Fruit fly (Drosophila melanogaster) whole organism, adult: ENCODE results near the gene CG33253.

Experiments used
- CG14711 ChIP-seq: fragments of 200-800 bp; sonication (Bioruptor generic); optimal IDR thresholded peaks from 2 replicates; lab custom pipeline; 2018; ENCODE audit warnings: missing biosample characterization, mild to moderate bottlenecking, missing genetic modification characterization, moderate library complexity
- CG1620 ChIP-seq: fragments of 200-800 bp; sonication (Bioruptor generic); optimal IDR thresholded peaks from 2 replicates; lab custom pipeline; 2016; ENCODE audit warnings: missing biosample characterization, missing genetic modification characterization
- CG33017 ChIP-seq: fragments of 200-800 bp; sonication (Bioruptor generic); optimal IDR thresholded peaks from 2 replicates; lab custom pipeline; 2018; ENCODE audit warnings: missing biosample characterization, mild to moderate bottlenecking, missing genetic modification characterization, moderate library complexity
- Clk ChIP-seq: fragments of 200-800 bp; sonication (Bioruptor generic); optimal IDR thresholded peaks from 2 replicates; lab custom pipeline; 2017; ENCODE audit warnings: missing biosample characterization, missing genetic modification characterization
- Mnt ChIP-seq: fragments of 200-800 bp; sonication (Bioruptor generic); optimal IDR thresholded peaks from 2 replicates; lab custom pipeline; 2016; ENCODE audit warnings: missing biosample characterization, mild to moderate bottlenecking, missing genetic modification characterization
- bab1 ChIP-seq: fragments of 200-800 bp; sonication (Bioruptor generic); optimal IDR thresholded peaks from 3 replicates; lab custom pipeline; 2019; ENCODE audit warnings: missing biosample characterization, mild to moderate bottlenecking, missing genetic modification characterization, moderate library complexity
- cic ChIP-seq: fragments of 200-800 bp; sonication (Bioruptor generic); optimal IDR thresholded peaks from 2 replicates; lab custom pipeline; 2017; ENCODE audit warnings: missing biosample characterization, mild to moderate bottlenecking, missing genetic modification characterization, moderate library complexity
- cnc ChIP-seq, 2 experiments: fragments of >200 bp; optimal IDR thresholded peaks; 2 replicates each; lab custom pipeline; 2017
- ovo ChIP-seq: fragments of 200-800 bp; sonication (Bioruptor generic); optimal IDR thresholded peaks from 2 replicates; lab custom pipeline; 2016; ENCODE audit warnings: missing biosample characterization, missing genetic modification characterization
- tj ChIP-seq: fragments of 200-800 bp; sonication (Bioruptor generic); optimal IDR thresholded peaks from 3 replicates; lab custom pipeline; 2017; ENCODE audit warnings: missing biosample characterization, mild to moderate bottlenecking, missing genetic modification characterization, moderate library complexity
- toe ChIP-seq: fragments of 200-800 bp; sonication (Bioruptor generic); optimal IDR thresholded peaks from 2 replicates; lab custom pipeline; 2016; ENCODE audit warnings: missing biosample characterization, missing genetic modification characterization

dm6 chrX:19174092-19174491, 9.1 kb upstream of the CG33253 start:
- TF ChIP-seq cnc (optimal IDR thresholded peaks at IDR 0.05; lab: Kevin White, UChicago) (no peak), Mnt (GFP tag; lab: Kevin White, UChicago) (no peak), bab1 (no peak), ovo (no peak), tj (GFP tag; lab: Kevin White, UChicago) (no peak), cic (GFP tag; lab: Kevin White, UChicago) (no peak), Clk (GFP tag; lab: Kevin White, UChicago) (no peak), toe (no peak), CG1620 (GFP tag; lab: Kevin White, UChicago) (no peak), CG14711 (tag; lab: Kevin White, UChicago) (no peak), CG33017 (tag; lab: Kevin White, UChicago) (no peak)
